Fruit fly (Drosophila melanogaster) whole organism, embryonic: ENCODE data around the gene KdelR.

Source experiments
- Asciz ChIP-seq: fragments of 200-800 bp; sonication (Bioruptor generic); optimal IDR thresholded peaks from 2 replicates; lab custom pipeline; 2017; ENCODE audit warnings: missing biosample characterization, mild to moderate bottlenecking, missing genetic modification characterization, missing genetic modification reagents
- CG10209 ChIP-seq: fragments of 200-800 bp; sonication (Bioruptor generic); optimal IDR thresholded peaks from 3 replicates; lab custom pipeline; 2017; ENCODE audit warnings: missing biosample characterization, mild to moderate bottlenecking, missing genetic modification characterization, missing genetic modification reagents
- CG10462 ChIP-seq: fragments of 200-800 bp; sonication (Bioruptor generic); optimal IDR thresholded peaks from 2 replicates; lab custom pipeline; 2016; ENCODE audit warnings: missing biosample characterization, missing genetic modification characterization
- CG12104 ChIP-seq: fragments of 200-800 bp; sonication (Bioruptor generic); optimal IDR thresholded peaks from 3 replicates; lab custom pipeline; 2016; ENCODE audit warnings: missing biosample characterization, missing genetic modification characterization
- CG13624 ChIP-seq: fragments of 200-800 bp; sonication (Bioruptor generic); optimal IDR thresholded peaks from 2 replicates; lab custom pipeline; 2016; ENCODE audit warnings: missing biosample characterization, missing genetic modification characterization
- CG15011 ChIP-seq: fragments of 200-800 bp; sonication (Bioruptor generic); optimal IDR thresholded peaks from 3 replicates; lab custom pipeline; 2018; ENCODE audit warnings: missing biosample characterization, mild to moderate bottlenecking, missing genetic modification characterization
- CG15269 ChIP-seq: fragments of 200-800 bp; sonication (Bioruptor generic); optimal IDR thresholded peaks from 2 replicates; lab custom pipeline; 2018; ENCODE audit warnings: missing biosample characterization, mild to moderate bottlenecking, missing genetic modification characterization, moderate library complexity
- CG1602 ChIP-seq: fragments of 200-800 bp; sonication (Bioruptor generic); optimal IDR thresholded peaks from 3 replicates; lab custom pipeline; 2016; ENCODE audit warnings: missing biosample characterization, missing genetic modification characterization
- CG16815 ChIP-seq: fragments of 200-800 bp; sonication (Bioruptor generic); optimal IDR thresholded peaks from 3 replicates; lab custom pipeline; 2017; ENCODE audit warnings: missing biosample characterization, mild to moderate bottlenecking, missing genetic modification characterization
- CG2712 ChIP-seq: fragments of 200-800 bp; optimal IDR thresholded peaks from 3 replicates; lab custom pipeline; 2019; ENCODE audit warnings: missing biosample characterization, mild to moderate bottlenecking, missing genetic modification characterization, moderate library complexity
- CG30020 ChIP-seq: fragments of 200-800 bp; optimal IDR thresholded peaks from 2 replicates; lab custom pipeline; 2019; ENCODE audit warnings: missing biosample characterization, mild to moderate bottlenecking, missing genetic modification characterization, moderate library complexity
- CG31388 ChIP-seq: fragments of 200-800 bp; sonication (Bioruptor generic); optimal IDR thresholded peaks from 2 replicates; lab custom pipeline; 2016; ENCODE audit warnings: missing biosample characterization, missing genetic modification characterization
- CG3407 ChIP-seq: fragments of 200-800 bp; sonication (Bioruptor generic); optimal IDR thresholded peaks from 2 replicates; lab custom pipeline; 2018; ENCODE audit warnings: missing biosample characterization, mild to moderate bottlenecking, missing genetic modification characterization
- CG4820 ChIP-seq: fragments of 200-800 bp; sonication (Bioruptor generic); optimal IDR thresholded peaks from 3 replicates; lab custom pipeline; 2016; ENCODE audit warnings: missing biosample characterization, missing genetic modification characterization
- CG6683 ChIP-seq: fragments of 200-800 bp; sonication (Bioruptor generic); optimal IDR thresholded peaks from 2 replicates; lab custom pipeline; 2017; ENCODE audit warnings: missing biosample characterization, mild to moderate bottlenecking, missing genetic modification characterization, missing genetic modification reagents
- CG6765 ChIP-seq: fragments of 200-800 bp; sonication (Bioruptor generic); optimal IDR thresholded peaks from 3 replicates; lab custom pipeline; 2017; ENCODE audit warnings: missing biosample characterization, mild to moderate bottlenecking, missing genetic modification characterization
- CG6854 ChIP-seq: fragments of 200-800 bp; sonication (Bioruptor generic); optimal IDR thresholded peaks from 3 replicates; lab custom pipeline; 2017; ENCODE audit warnings: missing biosample characterization, mild to moderate bottlenecking, missing genetic modification characterization
- CG8359 ChIP-seq: fragments of 200-800 bp; sonication (Bioruptor generic); optimal IDR thresholded peaks from 2 replicates; lab custom pipeline; 2017; ENCODE audit warnings: missing biosample characterization, mild to moderate bottlenecking, missing genetic modification characterization, borderline replicate concordance
- CG9437 ChIP-seq: fragments of 200-800 bp; sonication (Bioruptor generic); optimal IDR thresholded peaks from 2 replicates; lab custom pipeline; 2018; ENCODE audit warnings: missing biosample characterization, mild to moderate bottlenecking, missing genetic modification characterization
- D19B ChIP-seq: fragments of 200-800 bp; sonication (Bioruptor generic); optimal IDR thresholded peaks from 2 replicates; lab custom pipeline; 2017; ENCODE audit warnings: missing biosample characterization, mild to moderate bottlenecking, missing genetic modification characterization
- Ets65A ChIP-seq: fragments of 200-800 bp; sonication (Bioruptor generic); peaks from one replicate; lab custom pipeline; 2016; ENCODE audit warnings: missing biosample characterization, missing genetic modification characterization
- Fer2 ChIP-seq: fragments of 200-800 bp; sonication (Bioruptor generic); optimal IDR thresholded peaks from 2 replicates; lab custom pipeline; 2018; ENCODE audit warnings: missing biosample characterization, mild to moderate bottlenecking, missing genetic modification characterization, moderate library complexity
- HLH3B ChIP-seq: fragments of 200-800 bp; sonication (Bioruptor generic); IDR thresholded peaks from 2 replicates; pipeline ENCODE4 v1.3.6; 2022; ENCODE audit warnings: missing biosample characterization, missing genetic modification characterization
- Nf-YC ChIP-seq: fragments of 200-800 bp; optimal IDR thresholded peaks from 3 replicates; lab custom pipeline; 2019; ENCODE audit warnings: missing biosample characterization, mild to moderate bottlenecking, missing genetic modification characterization, moderate library complexity
- Oli ChIP-seq: fragments of 200-800 bp; sonication (Bioruptor generic); optimal IDR thresholded peaks from 2 replicates; lab custom pipeline; 2018; ENCODE audit warnings: missing biosample characterization, mild to moderate bottlenecking, missing genetic modification characterization, moderate library complexity
- Ptx1 ChIP-seq: fragments of 200-800 bp; sonication (Bioruptor generic); IDR thresholded peaks from 2 replicates; pipeline ENCODE4 v1.3.6; 2022; ENCODE audit warnings: missing biosample characterization, missing genetic modification characterization
- Spps ChIP-seq: fragments of 200-800 bp; sonication (Bioruptor generic); optimal IDR thresholded peaks from 2 replicates; lab custom pipeline; 2018; ENCODE audit warnings: missing biosample characterization, mild to moderate bottlenecking, missing genetic modification characterization
- Trl ChIP-seq, 3 experiments: fragments of >200 bp in 2 of 3; fragments of 200-800 bp in 1 of 3; sonication (Bioruptor generic) in 1 of 3; optimal IDR thresholded peaks; 2 replicates in 1 of 3; 3 replicates in 2 of 3; lab custom pipeline; 2016 to 2017; ENCODE audit warnings: missing biosample characterization in 1 of 3, missing genetic modification characterization in 1 of 3
- Xbp1 ChIP-seq: fragments of 200-800 bp; sonication (Bioruptor generic); optimal IDR thresholded peaks from 3 replicates; lab custom pipeline; 2016; ENCODE audit warnings: missing biosample characterization, mild to moderate bottlenecking, missing genetic modification characterization
- bigmax ChIP-seq: fragments of 200-800 bp; sonication (Bioruptor generic); optimal IDR thresholded peaks from 2 replicates; lab custom pipeline; 2018; ENCODE audit warnings: missing biosample characterization, mild to moderate bottlenecking, missing genetic modification characterization
- cato ChIP-seq: fragments of 200-800 bp; sonication (Bioruptor generic); optimal IDR thresholded peaks from 2 replicates; lab custom pipeline; 2016; ENCODE audit warnings: missing biosample characterization, missing genetic modification characterization, borderline replicate concordance
- chinmo ChIP-seq: fragments of 200-800 bp; sonication (Bioruptor generic); IDR thresholded peaks from 4 replicates; pipeline ENCODE4 v1.3.6; 2022; ENCODE audit warnings: missing biosample characterization, missing genetic modification characterization; ENCODE audit not compliant: partially characterized antibody
- danr ChIP-seq: fragments of 200-800 bp; sonication (Bioruptor generic); IDR thresholded peaks from 2 replicates; pipeline ENCODE4 v1.3.6; 2022; ENCODE audit warnings: missing biosample characterization, missing genetic modification characterization
- dysf ChIP-seq: fragments of 200-800 bp; sonication (Bioruptor generic); IDR thresholded peaks from 3 replicates; pipeline ENCODE4 v1.3.6; 2022; ENCODE audit warnings: missing biosample characterization, missing genetic modification characterization
- eve ChIP-seq, 2 experiments: fragments of >200 bp; optimal IDR thresholded peaks; 2 replicates each; lab custom pipeline; 2017; ENCODE audit warnings: missing biosample characterization in 2 of 2, missing genetic modification characterization in 2 of 2
- grau ChIP-seq: fragments of 200-800 bp; optimal IDR thresholded peaks from 3 replicates; lab custom pipeline; 2019; ENCODE audit warnings: missing biosample characterization, mild to moderate bottlenecking, missing genetic modification characterization, moderate library complexity
- ind ChIP-seq: fragments of 200-800 bp; sonication (Bioruptor generic); optimal IDR thresholded peaks from 3 replicates; lab custom pipeline; 2016; ENCODE audit warnings: missing biosample characterization, missing genetic modification characterization
- ken ChIP-seq: fragments of 200-800 bp; sonication (Bioruptor generic); IDR thresholded peaks from 3 replicates; pipeline ENCODE4 v1.3.6; 2022; ENCODE audit warnings: missing biosample characterization, missing genetic modification characterization
- luna ChIP-seq: fragments of 200-800 bp; sonication (Bioruptor generic); optimal IDR thresholded peaks from 2 replicates; lab custom pipeline; 2016; ENCODE audit warnings: missing biosample characterization, missing genetic modification characterization
- nom ChIP-seq: fragments of 200-800 bp; sonication (Bioruptor generic); optimal IDR thresholded peaks from 2 replicates; lab custom pipeline; 2017; ENCODE audit warnings: missing biosample characterization, missing genetic modification characterization, mild to moderate bottlenecking, moderate library complexity, missing genetic modification reagents
- pan ChIP-seq, 4 experiments: fragments of >200 bp in 3 of 4; fragments of 200-800 bp in 1 of 4; sonication (Bioruptor generic) in 1 of 4; optimal IDR thresholded peaks in 3 of 4; IDR thresholded peaks in 1 of 4; 2 replicates each; pipeline versions ENCODE4 v1.3.6 to Lab custom; 2017 to 2022; ENCODE audit warnings: missing biosample characterization in 2 of 4, missing genetic modification characterization in 2 of 4, mixed read lengths in 1 of 4
- peb ChIP-seq: fragments of 200-800 bp; sonication (Bioruptor generic); IDR thresholded peaks from 2 replicates; pipeline ENCODE4 v1.3.6; 2022; ENCODE audit warnings: missing biosample characterization, missing genetic modification characterization
- run ChIP-seq: fragments of 200-800 bp; sonication (Bioruptor generic); optimal IDR thresholded peaks from 3 replicates; lab custom pipeline; 2018; ENCODE audit warnings: missing biosample characterization, mild to moderate bottlenecking, missing genetic modification characterization
- schlank ChIP-seq: fragments of 200-800 bp; sonication (Bioruptor generic); optimal IDR thresholded peaks from 2 replicates; lab custom pipeline; 2018; ENCODE audit warnings: missing biosample characterization, mild to moderate bottlenecking, missing genetic modification characterization
- tin ChIP-seq: fragments of 200-800 bp; sonication (Bioruptor generic); optimal IDR thresholded peaks from 3 replicates; lab custom pipeline; 2016; ENCODE audit warnings: missing biosample characterization, missing genetic modification characterization
- trh ChIP-seq: fragments of 200-800 bp; sonication (Bioruptor generic); optimal IDR thresholded peaks from 2 replicates; lab custom pipeline; 2016; ENCODE audit warnings: missing biosample characterization, missing genetic modification characterization
- twi ChIP-seq: fragments of 200-800 bp; optimal IDR thresholded peaks from 2 replicates; lab custom pipeline; 2019; ENCODE audit warnings: missing biosample characterization, mild to moderate bottlenecking, missing genetic modification characterization, moderate library complexity

KdelR gene

dm6 chr2L:10442048-10442790, 15.5 kb downstream of the KdelR start, which contains the start of gene loh (continued):
- TF ChIP-seq CG30020 (tag; lab: Kevin White, UChicago) (peak; percentile 38), bigmax (GFP tag; lab: Kevin White, UChicago) (no peak), tin (GFP tag; lab: Kevin White, UChicago) (peak; percentile 61), CG6854 (GFP tag; lab: Kevin White, UChicago) (peak; percentile 48), ken (GFP tag; lab: Robert Waterston, UW) (0 out of 3 replicates have a peak, but pooled peaks have one; percentile 10), cato (GFP tag; lab: Kevin White, UChicago) (peak; percentile 21), CG13624 (GFP tag; lab: Kevin White, UChicago) (no peak), pan (optimal IDR thresholded peaks at IDR 0.05; lab: Kevin White, UChicago) (no peak), pan (GFP tag; optimal IDR thresholded peaks at IDR 0.05 in 1 of 2, IDR thresholded peaks at IDR 0.05 in 1 of 2) (peak in 1 of 2 experiments; percentile 38), Fer2 (tag; lab: Kevin White, UChicago) (peak; percentile 2), CG15269 (peak; percentile 43), Trl (optimal IDR thresholded peaks at IDR 0.05; lab: Kevin White, UChicago) (no peak), Trl (GFP tag; optimal IDR thresholded peaks at IDR 0.05; lab: Kevin White, UChicago) (no peak), ind (GFP tag; lab: Kevin White, UChicago) (peak; percentile 51), chinmo (GFP tag; lab: Robert Waterston, UW) (0 out of 4 replicates have a peak, but pooled peaks have one; percentile 19), Xbp1 (GFP tag; lab: Kevin White, UChicago) (peak; percentile 46), CG31388 (no peak), Oli (tag; lab: Kevin White, UChicago) (peak; percentile 74), D19B (GFP tag; lab: Kevin White, UChicago) (peak; percentile 36), Ets65A (GFP tag; lab: Kevin White, UChicago) (peak; percentile 0), CG6683 (GFP tag; lab: Kevin White, UChicago) (peak; percentile 10), peb (0 out of 2 replicates have a peak, but pooled peaks have one; percentile 23), CG2712 (tag; lab: Kevin White, UChicago) (peak; percentile 77), Nf-YC (peak; percentile 52), twi (tag; lab: Kevin White, UChicago) (peak; percentile 42), CG1602 (GFP tag; lab: Kevin White, UChicago) (peak; percentile 61), dysf (no peak; the same call in 1 of the 3 replicates), luna (GFP tag; lab: Kevin White, UChicago) (no peak), CG3407 (GFP tag; lab: Kevin White, UChicago) (peak; percentile 40), danr (GFP tag; lab: Robert Waterston, UW) (peak; percentile 36; the same call in 1 of the 2 replicates), nom (no peak), CG8359 (GFP tag; lab: Kevin White, UChicago) (peak; percentile 49), CG12104 (peak; percentile 49), CG10462 (GFP tag; lab: Kevin White, UChicago) (no peak), Spps (tag; lab: Kevin White, UChicago) (peak; percentile 38), eve (GFP tag; optimal IDR thresholded peaks at IDR 0.05; lab: Kevin White, UChicago) (peak in 1 of 2 experiments; percentile 84), schlank (no peak), Ptx1 (GFP tag; lab: Robert Waterston, UW) (no peak; the same call in 1 of the 2 replicates), CG16815 (GFP tag; lab: Kevin White, UChicago) (peak; percentile 30), CG6765 (GFP tag; lab: Kevin White, UChicago) (peak; percentile 23), HLH3B (GFP tag; lab: Robert Waterston, UW) (0 out of 2 replicates have a peak, but pooled peaks have one; percentile 45), CG10209 (GFP tag; lab: Kevin White, UChicago) (peak; percentile 67), grau (tag; lab: Kevin White, UChicago) (peak; percentile 72), trh (GFP tag; lab: Kevin White, UChicago) (peak; percentile 7), run (tag; lab: Kevin White, UChicago) (no peak), CG15011 (GFP tag; lab: Kevin White, UChicago) (no peak), Asciz (peak; percentile 60), CG4820 (GFP tag; lab: Kevin White, UChicago) (peak; percentile 52), CG9437 (GFP tag; lab: Kevin White, UChicago) (peak; percentile 76)
